Fruit fly (Drosophila melanogaster): Measurements from ENCODE around the gene CG12985.

CG12985 gene

dm6 chrX:17907184-17908006 lies 23.9 kb downstream of the CG12985 start, which contains the start of the genes CG7772 and Vps4 (continued):
- TF ChIP-seq CG15514 (GFP tag; optimal IDR thresholded peaks at IDR 0.05) (peak; percentile 40), CG7963 (GFP tag; IDR thresholded peaks at IDR 0.05; ENCODE audit: partially characterized antibody) (no peak), CG11560 (tag; IDR thresholded peaks at IDR 0.05) (no peak), MBD-R2 (GFP tag; IDR thresholded peaks at IDR 0.05) (peak; percentile 28), Mes4 (GFP tag; optimal IDR thresholded peaks at IDR 0.05) (no peak), CG3847 (GFP tag; IDR thresholded peaks at IDR 0.05) (peak; percentile 14; the same call in 1 of the 2 replicates), org-1 (GFP tag; optimal IDR thresholded peaks at IDR 0.05) (no peak), CG13775 (GFP tag; optimal IDR thresholded peaks at IDR 0.05) (no peak), Oaz (GFP tag; IDR thresholded peaks at IDR 0.05) (no peak), CG2875 (GFP tag; optimal IDR thresholded peaks at IDR 0.05) (no peak), YL-1 (GFP tag; optimal IDR thresholded peaks at IDR 0.05) (peak; percentile 50), Sin3A (optimal IDR thresholded peaks at IDR 0.05) (peak; percentile 29), schlank (tag; optimal IDR thresholded peaks at IDR 0.05) (no peak), Dref (GFP tag; IDR thresholded peaks at IDR 0.05) (peak; percentile 58), Bdp1 (GFP tag; optimal IDR thresholded peaks at IDR 0.05) (no peak), CG2120 (GFP tag; optimal IDR thresholded peaks at IDR 0.05) (no peak), Ets97D (GFP tag; optimal IDR thresholded peaks at IDR 0.05) (peak; percentile 27), chn (GFP tag; optimal IDR thresholded peaks at IDR 0.05) (no peak), CG5180 (GFP tag; optimal IDR thresholded peaks at IDR 0.05) (no peak), NfI (GFP tag; optimal IDR thresholded peaks at IDR 0.05) (no peak), CG9932 (GFP tag; IDR thresholded peaks at IDR 0.05) (no peak), ftz-f1 (GFP tag; optimal IDR thresholded peaks at IDR 0.05) (peak; percentile 0), Sry-δ (GFP tag; optimal IDR thresholded peaks at IDR 0.05) (peak; percentile 34), D19B (GFP tag; optimal IDR thresholded peaks at IDR 0.05) (no peak), CG7556 (GFP tag; optimal IDR thresholded peaks at IDR 0.05) (no peak), Dll (GFP tag; IDR thresholded peaks at IDR 0.05; ENCODE audit: partially characterized antibody) (peak; percentile 50; the same call in 1 of the 4 replicates), al (GFP tag; IDR thresholded peaks at IDR 0.05) (no peak), gfzf (GFP tag; optimal IDR thresholded peaks at IDR 0.05) (peak; percentile 73), CG16813 (GFP tag; IDR thresholded peaks at IDR 0.05; ENCODE audit: partially characterized antibody) (0 out of 3 replicates have a peak, but pooled peaks have one; percentile 11), crp (GFP tag; optimal IDR thresholded peaks at IDR 0.05) (peak in 1 of 2 experiments; percentile 12), amos (GFP tag; IDR thresholded peaks at IDR 0.05; ENCODE audit: partially characterized antibody) (peak; percentile 14; the same call in 1 of the 2 replicates), trem (tag; optimal IDR thresholded peaks at IDR 0.05) (peak; percentile 24), CG12659 (GFP tag; optimal IDR thresholded peaks at IDR 0.05) (peak; percentile 37), Adf1 (GFP tag; IDR thresholded peaks at IDR 0.05) (no peak), nmo (GFP tag; optimal IDR thresholded peaks at IDR 0.05) (peak; percentile 44), sd (tag; optimal IDR thresholded peaks at IDR 0.05) (peak; percentile 93), CG31441 (GFP tag; IDR thresholded peaks at IDR 0.05) (0 out of 2 replicates have a peak, but pooled peaks have one; percentile 10), CG11695 (GFP tag; IDR thresholded peaks at IDR 0.05) (no peak), Sry-β (GFP tag; optimal IDR thresholded peaks at IDR 0.05) (peak; percentile 84), CG10267 (tag; optimal IDR thresholded peaks at IDR 0.05) (peak; percentile 5), sisA (GFP tag; IDR thresholded peaks at IDR 0.05) (no peak), CG2712 (tag; optimal IDR thresholded peaks at IDR 0.05) (peak; percentile 19), otp (GFP tag; IDR thresholded peaks at IDR 0.05) (no peak), CG9797 (GFP tag; optimal IDR thresholded peaks at IDR 0.05) (peak; percentile 74), pros (GFP tag; optimal IDR thresholded peaks at IDR 0.05) (no peak), CG4617 (GFP tag; optimal IDR thresholded peaks at IDR 0.05; ENCODE audit: borderline replicate concordance) (peak; percentile 68), B-H1 (GFP tag; IDR thresholded peaks at IDR 0.05) (no peak), CG32772 (GFP tag; IDR thresholded peaks at IDR 0.05) (peak; percentile 71)

Measured in whole organism, embryonic.